Worm (Caenorhabditis elegans): Measurements from ENCODE around the gene mlc-5.

Gene mlc-5

ce11 chrIII:13659028-13659427 lies 35.9 kb downstream of the mlc-5 start:
- TF ChIP-seq tbx-37 (GFP tag; conservative IDR thresholded peaks at IDR 0.05) (no peak), tra-4 (tag; optimal IDR thresholded peaks at IDR 0.05) (no peak), hmbx-1 (tag; optimal IDR thresholded peaks at IDR 0.05) (no peak), flt-1 (GFP tag; IDR thresholded peaks at IDR 0.05) (no peak), hnd-1 (tag; optimal IDR thresholded peaks at IDR 0.05) (no peak), scrt-1 (GFP tag; IDR thresholded peaks at IDR 0.05) (no peak), sea-1 (GFP tag; conservative IDR thresholded peaks at IDR 0.05) (no peak), pes-1 (GFP tag; IDR thresholded peaks at IDR 0.05) (no peak)

- TF ChIP-seq ceh-13 (GFP tag; optimal IDR thresholded peaks at IDR 0.05): no peak
- no peak for TF ChIP-seq tbx-11 (GFP tag; IDR thresholded peaks at IDR 0.05)
- no peak for TF ChIP-seq pes-1 (GFP tag; IDR thresholded peaks at IDR 0.05)
These were observed 37.0 kb downstream of the mlc-5 start for ce11 chrIII:13660123-13660522.

- TF ChIP-seq aly-1 (tag; optimal IDR thresholded peaks at IDR 0.05) (no peak), pes-1 (GFP tag; IDR thresholded peaks at IDR 0.05) (no peak), ets-7 (tag; optimal IDR thresholded peaks at IDR 0.05) (no peak), hmg-4 (GFP tag; optimal IDR thresholded peaks at IDR 0.05) (no peak), tra-4 (tag; optimal IDR thresholded peaks at IDR 0.05) (no peak), hnd-1 (tag; optimal IDR thresholded peaks at IDR 0.05) (no peak), ama-1 (optimal IDR thresholded peaks at IDR 0.05) (no peak), ceh-13 (GFP tag; optimal IDR thresholded peaks at IDR 0.05) (no peak), scrt-1 (GFP tag; IDR thresholded peaks at IDR 0.05) (no peak)
These were observed 43.3 kb downstream of the mlc-5 start for ce11 chrIII:13666406-13666805.

ce11 chrIII:13667739-13668138 lies 44.6 kb downstream of the mlc-5 start, which contains the start of gene flp-15:
TSS of gene flp-15 (minus strand) at chrIII:13667839.
- TF ChIP-seq ceh-36 (tag; optimal IDR thresholded peaks at IDR 0.05): no peak
- no peak for TF ChIP-seq F13C5.2 (tag; optimal IDR thresholded peaks at IDR 0.05)
- no peak for TF ChIP-seq aly-1 (tag; optimal IDR thresholded peaks at IDR 0.05)
- TF ChIP-seq hmg-4 (GFP tag; optimal IDR thresholded peaks at IDR 0.05): no peak
- TF ChIP-seq tra-4 (tag; optimal IDR thresholded peaks at IDR 0.05): no peak
- no peak for TF ChIP-seq pes-1 (GFP tag; IDR thresholded peaks at IDR 0.05)
- TF ChIP-seq scrt-1 (GFP tag; IDR thresholded peaks at IDR 0.05): no peak
- TF ChIP-seq tbx-11 (GFP tag; IDR thresholded peaks at IDR 0.05): no peak
- TF ChIP-seq sea-1 (GFP tag; conservative IDR thresholded peaks at IDR 0.05): no peak
- TF ChIP-seq ceh-13 (GFP tag; optimal IDR thresholded peaks at IDR 0.05): no peak
- no peak for TF ChIP-seq B0310.2 (tag; optimal IDR thresholded peaks at IDR 0.05)
- TF ChIP-seq flt-1 (GFP tag; IDR thresholded peaks at IDR 0.05): no peak
- TF ChIP-seq ama-1 (optimal IDR thresholded peaks at IDR 0.05): no peak
- no peak for TF ChIP-seq tbx-37 (GFP tag; conservative IDR thresholded peaks at IDR 0.05)
- TF ChIP-seq hmbx-1 (tag; optimal IDR thresholded peaks at IDR 0.05): no peak
- no peak for TF ChIP-seq hnd-1 (tag; optimal IDR thresholded peaks at IDR 0.05)

ce11 chrIII:13669519-13669918 lies 46.4 kb downstream of the mlc-5 start:
- TF ChIP-seq ets-7 (tag; optimal IDR thresholded peaks at IDR 0.05) (no peak), ceh-13 (GFP tag; optimal IDR thresholded peaks at IDR 0.05) (no peak), ceh-36 (tag; optimal IDR thresholded peaks at IDR 0.05) (no peak), B0310.2 (tag; optimal IDR thresholded peaks at IDR 0.05) (no peak), ama-1 (optimal IDR thresholded peaks at IDR 0.05) (no peak), hnd-1 (tag; optimal IDR thresholded peaks at IDR 0.05) (no peak), sea-1 (GFP tag; conservative IDR thresholded peaks at IDR 0.05) (no peak)

ce11 chrIII:13672654-13673330 lies 49.7 kb downstream of the mlc-5 start, which contains the start of gene aqp-11:
TSS of gene aqp-11 (plus strand) at chrIII:13673280.
- no peak for TF ChIP-seq ama-1 (optimal IDR thresholded peaks at IDR 0.05)

Measured in whole organism, early embryonic.